Worm (Caenorhabditis elegans) whole organism, L2 larva: Measurements from ENCODE around the gene nono-1.

Source experiments
- F13H6.1 ChIP-seq: sonication (generic microtip); optimal IDR thresholded peaks from 2 replicates; lab custom pipeline; 2016; ENCODE audit warnings: missing genetic modification characterization, missing compliant biosample characterization
- egl-27 ChIP-seq: sonication (generic microtip); optimal IDR thresholded peaks from 3 replicates; lab custom pipeline; 2017; ENCODE audit warnings: missing biosample characterization, missing genetic modification reagents, missing genetic modification characterization
- elt-1 ChIP-seq: fragments of 150-350 bp; optimal IDR thresholded peaks from 2 replicates; lab custom pipeline; 2014; ENCODE audit warnings: missing biosample characterization, missing genetic modification characterization
- elt-3 ChIP-seq: sonication (generic microtip); optimal IDR thresholded peaks from 2 replicates; lab custom pipeline; 2017; ENCODE audit warnings: missing biosample characterization, missing genetic modification characterization
- gmeb-1 ChIP-seq: fragments of 150-350 bp; optimal IDR thresholded peaks from 2 replicates; lab custom pipeline; 2014; ENCODE audit warnings: missing biosample characterization, missing genetic modification characterization
- lin-11 ChIP-seq: fragments of 150-350 bp; sonication (generic microtip); optimal IDR thresholded peaks from 2 replicates; lab custom pipeline; 2014; ENCODE audit warnings: missing biosample characterization, missing genetic modification characterization, inconsistent platforms, mixed read lengths
- lin-39 ChIP-seq: fragments of 150-350 bp; optimal IDR thresholded peaks from 2 replicates; lab custom pipeline; 2014; ENCODE audit warnings: missing biosample characterization, missing genetic modification reagents, missing genetic modification characterization
- nhr-11 ChIP-seq: fragments of 150-350 bp; optimal IDR thresholded peaks from 2 replicates; lab custom pipeline; 2014; ENCODE audit warnings: missing biosample characterization, missing genetic modification characterization
- nhr-23 ChIP-seq: fragments of 150-350 bp; optimal IDR thresholded peaks from 2 replicates; lab custom pipeline; 2014; ENCODE audit warnings: missing biosample characterization, missing genetic modification reagents, missing genetic modification characterization
- sem-4 ChIP-seq: fragments of 150-350 bp; optimal IDR thresholded peaks from 2 replicates; lab custom pipeline; 2014; ENCODE audit warnings: missing biosample characterization, missing genetic modification reagents, missing genetic modification characterization
- unc-39 ChIP-seq: fragments of 150-350 bp; optimal IDR thresholded peaks from 2 replicates; lab custom pipeline; 2014; ENCODE audit warnings: missing biosample characterization, missing genetic modification characterization
- unc-62 ChIP-seq: fragments of 150-350 bp; optimal IDR thresholded peaks from 2 replicates; lab custom pipeline; 2014; ENCODE audit warnings: missing biosample characterization, missing genetic modification reagents, missing genetic modification characterization

DNA sequence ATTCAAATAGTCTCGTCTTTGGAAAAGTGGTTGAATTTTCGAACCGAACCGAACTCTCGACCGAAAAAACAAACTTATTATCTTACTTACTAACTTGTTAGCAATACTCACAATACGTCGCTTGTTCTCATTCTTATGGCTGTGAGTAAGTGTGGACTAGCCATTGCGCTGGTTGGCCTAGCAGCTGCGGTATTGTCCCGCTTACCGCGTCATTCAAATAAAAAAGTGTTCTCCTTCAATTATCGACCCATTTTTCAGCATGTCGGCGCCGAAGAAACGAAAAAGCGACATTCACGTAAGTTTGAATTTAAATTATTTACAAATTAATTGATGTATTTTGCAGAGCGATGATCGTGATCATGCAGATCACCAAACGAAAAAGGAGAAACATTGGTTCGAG lies 1.0 kb upstream of the nono-1 start:
- no peak for TF ChIP-seq lin-11 (tag; lab: Kevin White, UChicago)
- no peak for TF ChIP-seq egl-27 (tag; lab: Kevin White, UChicago)
- no peak for TF ChIP-seq gmeb-1 (tag; lab: Kevin White, UChicago)
- TF ChIP-seq elt-1 (tag; lab: Kevin White, UChicago) = no peak
- no peak for TF ChIP-seq sem-4
- no peak for TF ChIP-seq elt-3
- no peak for TF ChIP-seq unc-62 (GFP tag; lab: Kevin White, UChicago)
- no peak for TF ChIP-seq nhr-11 (tag; lab: Kevin White, UChicago)
- TF ChIP-seq lin-39 (tag; lab: Kevin White, UChicago) = no peak
- no peak for TF ChIP-seq unc-39 (tag; lab: Kevin White, UChicago)
- TF ChIP-seq F13H6.1 (tag; lab: Kevin White, UChicago) = no peak
- no peak for TF ChIP-seq nhr-23 (tag; lab: Kevin White, UChicago)
